Fruit fly (Drosophila melanogaster) whole organism, embryonic: ENCODE data around the gene DppIII.

ENCODE experiments used
- Atf3 ChIP-seq: fragments of 200-800 bp; sonication (Bioruptor generic); optimal IDR thresholded peaks from 3 replicates; lab custom pipeline; 2016; ENCODE audit warnings: missing biosample characterization, missing genetic modification characterization
- BEAF-32 ChIP-seq: fragments of 200-800 bp; sonication (Bioruptor generic); optimal IDR thresholded peaks from 3 replicates; lab custom pipeline; 2017; ENCODE audit warnings: missing biosample characterization, missing genetic modification characterization, mild to moderate bottlenecking, moderate library complexity, missing genetic modification reagents
- CG10267 ChIP-seq: fragments of 200-800 bp; sonication (Bioruptor generic); optimal IDR thresholded peaks from 2 replicates; lab custom pipeline; 2018; ENCODE audit warnings: missing biosample characterization, mild to moderate bottlenecking, missing genetic modification characterization, moderate library complexity
- CG13775 ChIP-seq: fragments of 200-800 bp; sonication (Bioruptor generic); optimal IDR thresholded peaks from 3 replicates; lab custom pipeline; 2017; ENCODE audit warnings: missing biosample characterization, mild to moderate bottlenecking, missing genetic modification characterization
- CG14050 ChIP-seq: fragments of 200-800 bp; sonication (Bioruptor generic); IDR thresholded peaks from 3 replicates; pipeline ENCODE4 v1.3.6; 2022; ENCODE audit warnings: missing biosample characterization, missing genetic modification characterization
- CG14710 ChIP-seq: fragments of 200-800 bp; sonication (Bioruptor generic); optimal IDR thresholded peaks from 3 replicates; lab custom pipeline; 2019; ENCODE audit warnings: missing biosample characterization, mild to moderate bottlenecking, missing genetic modification characterization, moderate library complexity
- CG14860 ChIP-seq: fragments of 200-800 bp; sonication (Bioruptor generic); IDR thresholded peaks from 3 replicates; pipeline ENCODE4 v1.3.6; 2022; ENCODE audit warnings: missing biosample characterization, missing genetic modification characterization; ENCODE audit not compliant: partially characterized antibody
- CG17186 ChIP-seq: fragments of 200-800 bp; sonication (Bioruptor generic); optimal IDR thresholded peaks from 3 replicates; lab custom pipeline; 2017; ENCODE audit warnings: missing biosample characterization, missing genetic modification reagents, missing genetic modification characterization
- CG17829 ChIP-seq: fragments of 200-800 bp; optimal IDR thresholded peaks from 2 replicates; lab custom pipeline; 2019; ENCODE audit warnings: missing biosample characterization, mild to moderate bottlenecking, missing genetic modification characterization, moderate library complexity
- CG18476 ChIP-seq: fragments of 200-800 bp; sonication (Bioruptor generic); optimal IDR thresholded peaks from 2 replicates; lab custom pipeline; 2016; ENCODE audit warnings: missing biosample characterization, mild to moderate bottlenecking, missing genetic modification characterization
- CG2116 ChIP-seq: fragments of 200-800 bp; sonication (Bioruptor generic); optimal IDR thresholded peaks from 3 replicates; lab custom pipeline; 2018; ENCODE audit warnings: missing biosample characterization, mild to moderate bottlenecking, missing genetic modification characterization
- CG2129 ChIP-seq: fragments of 200-800 bp; sonication (Bioruptor generic); IDR thresholded peaks from 2 replicates; pipeline ENCODE4 v1.3.6; 2022; ENCODE audit warnings: missing biosample characterization, missing genetic modification characterization; ENCODE audit not compliant: partially characterized antibody
- CG2202 ChIP-seq: fragments of 200-800 bp; sonication (Bioruptor generic); optimal IDR thresholded peaks from 2 replicates; lab custom pipeline; 2018; ENCODE audit warnings: missing biosample characterization, mild to moderate bottlenecking, missing genetic modification characterization
- CG2712 ChIP-seq: fragments of 200-800 bp; optimal IDR thresholded peaks from 3 replicates; lab custom pipeline; 2019; ENCODE audit warnings: missing biosample characterization, mild to moderate bottlenecking, missing genetic modification characterization, moderate library complexity
- CG31441 ChIP-seq: fragments of 200-800 bp; sonication (Bioruptor generic); IDR thresholded peaks from 2 replicates; pipeline ENCODE4 v1.3.6; 2022; ENCODE audit warnings: missing biosample characterization, missing genetic modification characterization
- CG32772 ChIP-seq: fragments of 200-800 bp; sonication (Bioruptor generic); IDR thresholded peaks from 2 replicates; pipeline ENCODE4 v1.3.6; 2022; ENCODE audit warnings: missing biosample characterization, missing genetic modification characterization
- CG6689 ChIP-seq: fragments of 200-800 bp; sonication (Bioruptor generic); IDR thresholded peaks from 2 replicates; pipeline ENCODE4 v1.3.6; 2022; ENCODE audit warnings: missing biosample characterization, missing genetic modification characterization
- CG6813 ChIP-seq: fragments of 200-800 bp; sonication (Bioruptor generic); optimal IDR thresholded peaks from 2 replicates; lab custom pipeline; 2017; ENCODE audit warnings: missing biosample characterization, missing genetic modification characterization, mild to moderate bottlenecking, moderate library complexity, missing genetic modification reagents
- CG6854 ChIP-seq: fragments of 200-800 bp; sonication (Bioruptor generic); optimal IDR thresholded peaks from 3 replicates; lab custom pipeline; 2017; ENCODE audit warnings: missing biosample characterization, mild to moderate bottlenecking, missing genetic modification characterization
- CG9797 ChIP-seq: fragments of 200-800 bp; sonication (Bioruptor generic); optimal IDR thresholded peaks from 3 replicates; lab custom pipeline; 2018; ENCODE audit warnings: missing biosample characterization, mild to moderate bottlenecking, missing genetic modification characterization
- Doc3 ChIP-seq: fragments of 200-800 bp; sonication (Bioruptor generic); IDR thresholded peaks from 3 replicates; pipeline ENCODE4 v1.3.6; 2022; ENCODE audit warnings: missing biosample characterization, missing genetic modification characterization; ENCODE audit not compliant: partially characterized antibody
- Ets97D ChIP-seq: fragments of 200-800 bp; sonication (Bioruptor generic); optimal IDR thresholded peaks from 3 replicates; lab custom pipeline; 2016; ENCODE audit warnings: missing biosample characterization, missing genetic modification characterization
- Fer2 ChIP-seq: fragments of 200-800 bp; sonication (Bioruptor generic); optimal IDR thresholded peaks from 2 replicates; lab custom pipeline; 2018; ENCODE audit warnings: missing biosample characterization, mild to moderate bottlenecking, missing genetic modification characterization, moderate library complexity
- MBD-R2 ChIP-seq: fragments of 200-800 bp; sonication (Bioruptor generic); IDR thresholded peaks from 2 replicates; pipeline ENCODE4 v1.3.6; 2022; ENCODE audit warnings: missing biosample characterization, missing genetic modification characterization
- MESR4 ChIP-seq: fragments of 200-800 bp; sonication (Bioruptor generic); optimal IDR thresholded peaks from 2 replicates; lab custom pipeline; 2018; ENCODE audit warnings: missing biosample characterization, mild to moderate bottlenecking, missing genetic modification characterization, moderate library complexity
- Med ChIP-seq: fragments of 200-800 bp; sonication (Bioruptor generic); peaks from one replicate; lab custom pipeline; 2016; ENCODE audit warnings: missing biosample characterization, missing genetic modification characterization, mild to moderate bottlenecking, inconsistent platforms, moderate library complexity
- Myb ChIP-seq: fragments of 200-800 bp; sonication (Bioruptor generic); optimal IDR thresholded peaks from 2 replicates; lab custom pipeline; 2016; ENCODE audit warnings: missing biosample characterization, missing genetic modification characterization
- NC2β ChIP-seq: fragments of 200-800 bp; sonication (Bioruptor generic); optimal IDR thresholded peaks from 2 replicates; lab custom pipeline; 2016; ENCODE audit warnings: missing biosample characterization, missing genetic modification characterization
- Opbp ChIP-seq: fragments of 200-800 bp; sonication (Bioruptor generic); IDR thresholded peaks from 3 replicates; pipeline ENCODE4 v1.3.6; 2022; ENCODE audit warnings: missing biosample characterization, missing genetic modification characterization; ENCODE audit not compliant: partially characterized antibody
- Scr ChIP-seq: fragments of 200-800 bp; sonication (Bioruptor generic); IDR thresholded peaks from 2 replicates; pipeline ENCODE4 v1.3.6; 2022; ENCODE audit warnings: missing biosample characterization, missing genetic modification characterization; ENCODE audit not compliant: partially characterized antibody
- Six4 ChIP-seq: fragments of 200-800 bp; sonication (Bioruptor generic); optimal IDR thresholded peaks from 2 replicates; lab custom pipeline; 2016; ENCODE audit warnings: missing biosample characterization, missing genetic modification characterization
- Sry-δ ChIP-seq: fragments of 200-800 bp; sonication (Bioruptor generic); optimal IDR thresholded peaks from 2 replicates; lab custom pipeline; 2016; ENCODE audit warnings: missing biosample characterization, missing genetic modification characterization
- YL-1 ChIP-seq: fragments of 200-800 bp; sonication (Bioruptor generic); optimal IDR thresholded peaks from 3 replicates; lab custom pipeline; 2017; ENCODE audit warnings: missing biosample characterization, mild to moderate bottlenecking, missing genetic modification characterization
- bbx ChIP-seq: fragments of 200-800 bp; sonication (Bioruptor generic); IDR thresholded peaks from 2 replicates; pipeline ENCODE4 v1.3.6; 2022; ENCODE audit warnings: missing biosample characterization, missing genetic modification characterization; ENCODE audit not compliant: partially characterized antibody
- chinmo ChIP-seq: fragments of 200-800 bp; sonication (Bioruptor generic); IDR thresholded peaks from 4 replicates; pipeline ENCODE4 v1.3.6; 2022; ENCODE audit warnings: missing biosample characterization, missing genetic modification characterization; ENCODE audit not compliant: partially characterized antibody
- dm ChIP-seq: fragments of 200-800 bp; sonication (Bioruptor generic); optimal IDR thresholded peaks from 3 replicates; lab custom pipeline; 2016; ENCODE audit warnings: missing biosample characterization, missing genetic modification characterization
- emc ChIP-seq: fragments of 200-800 bp; sonication (Bioruptor generic); optimal IDR thresholded peaks from 2 replicates; lab custom pipeline; 2016; ENCODE audit warnings: missing biosample characterization, missing genetic modification characterization
- hbn ChIP-seq: fragments of 200-800 bp; sonication (Bioruptor generic); IDR thresholded peaks from 2 replicates; pipeline ENCODE4 v1.3.6; 2022; ENCODE audit warnings: missing biosample characterization, missing genetic modification characterization; ENCODE audit not compliant: partially characterized antibody
- lbe ChIP-seq: fragments of 200-800 bp; sonication (Bioruptor generic); optimal IDR thresholded peaks from 2 replicates; lab custom pipeline; 2016; ENCODE audit warnings: missing biosample characterization, mild to moderate bottlenecking, missing genetic modification characterization
- lov ChIP-seq, 2 experiments: fragments of 200-800 bp in 1 of 2; fragments of >200 bp in 1 of 2; sonication (Bioruptor generic) in 1 of 2; IDR thresholded peaks in 1 of 2; optimal IDR thresholded peaks in 1 of 2; 2 replicates in 1 of 2; 3 replicates in 1 of 2; pipeline versions ENCODE4 v1.3.6 to Lab custom; 2017 to 2022; ENCODE audit warnings: missing biosample characterization in 1 of 2, missing genetic modification characterization in 1 of 2
- nerfin-2 ChIP-seq: fragments of 200-800 bp; sonication (Bioruptor generic); IDR thresholded peaks from 2 replicates; pipeline ENCODE4 v1.3.6; 2022; ENCODE audit warnings: missing biosample characterization, missing genetic modification characterization; ENCODE audit not compliant: partially characterized antibody
- pan ChIP-seq, 4 experiments: fragments of >200 bp in 3 of 4; fragments of 200-800 bp in 1 of 4; sonication (Bioruptor generic) in 1 of 4; optimal IDR thresholded peaks in 3 of 4; IDR thresholded peaks in 1 of 4; 2 replicates each; pipeline versions ENCODE4 v1.3.6 to Lab custom; 2017 to 2022; ENCODE audit warnings: missing biosample characterization in 2 of 4, missing genetic modification characterization in 2 of 4, mixed read lengths in 1 of 4
- sna ChIP-seq: fragments of 200-800 bp; sonication (Bioruptor generic); IDR thresholded peaks from 2 replicates; pipeline ENCODE4 v1.3.6; 2022; ENCODE audit warnings: missing biosample characterization, missing genetic modification characterization; ENCODE audit not compliant: partially characterized antibody
- tll ChIP-seq, 2 experiments: fragments of 200-800 bp in 1 of 2; fragments of >200 bp in 1 of 2; sonication (Bioruptor generic) in 1 of 2; optimal IDR thresholded peaks; 2 replicates each; lab custom pipeline; 2017 to 2019; ENCODE audit warnings: missing biosample characterization in 2 of 2, missing genetic modification characterization in 2 of 2, mild to moderate bottlenecking in 1 of 2, moderate library complexity in 1 of 2
- trem ChIP-seq: fragments of 200-800 bp; optimal IDR thresholded peaks from 3 replicates; lab custom pipeline; 2019; ENCODE audit warnings: missing biosample characterization, mild to moderate bottlenecking, missing genetic modification characterization, moderate library complexity
- unc-4 ChIP-seq: fragments of 200-800 bp; sonication (Bioruptor generic); IDR thresholded peaks from 2 replicates; pipeline ENCODE4 v1.3.6; 2022; ENCODE audit warnings: missing biosample characterization, missing genetic modification characterization; ENCODE audit not compliant: partially characterized antibody
- vnd ChIP-seq: fragments of 200-800 bp; sonication (Bioruptor generic); IDR thresholded peaks from 3 replicates; pipeline ENCODE4 v1.3.6; 2022; ENCODE audit warnings: missing biosample characterization, missing genetic modification characterization; ENCODE audit not compliant: partially characterized antibody

DppIII gene

dm6 chr3R:8313038-8313437 lies 31.2 kb upstream of the DppIII start, which contains the start of gene CG7483 (continued):
- TF ChIP-seq lbe (peak; percentile 34), CG2712 (tag; lab: Kevin White, UChicago) (peak; percentile 22), Ets97D (peak; percentile 20), BEAF-32 (GFP tag; lab: Kevin White, UChicago) (peak; percentile 80), Doc3 (GFP tag; lab: Robert Waterston, UW) (peak; percentile 77), CG13775 (GFP tag; lab: Kevin White, UChicago) (no peak), Myb (peak; percentile 4), CG9797 (GFP tag; lab: Kevin White, UChicago) (peak; percentile 54), nerfin-2 (GFP tag; lab: Robert Waterston, UW) (peak; percentile 79), CG31441 (GFP tag; lab: Robert Waterston, UW) (0 out of 2 replicates have a peak, but pooled peaks have one; percentile 18), CG18476 (GFP tag; lab: Kevin White, UChicago) (no peak), MBD-R2 (peak; percentile 62), CG14710 (tag; lab: Kevin White, UChicago) (peak; percentile 55), Scr (GFP tag; lab: Robert Waterston, UW) (peak; percentile 81), CG10267 (tag; lab: Kevin White, UChicago) (peak; percentile 48), CG17829 (tag; lab: Kevin White, UChicago) (peak; percentile 36), bbx (peak; percentile 84), Atf3 (GFP tag; lab: Kevin White, UChicago) (no peak), Sry-δ (GFP tag; lab: Kevin White, UChicago) (peak; percentile 87), emc (GFP tag; lab: Kevin White, UChicago) (no peak), vnd (GFP tag; lab: Robert Waterston, UW) (peak; percentile 75), NC2β (GFP tag; lab: Kevin White, UChicago) (no peak), chinmo (GFP tag; lab: Robert Waterston, UW) (peak; percentile 77; the same call in 3 of the 4 replicates), MESR4 (GFP tag; lab: Kevin White, UChicago) (peak; percentile 93), Six4 (GFP tag; lab: Kevin White, UChicago) (no peak), CG2202 (tag; lab: Kevin White, UChicago) (no peak), CG17186 (GFP tag; lab: Kevin White, UChicago) (no peak), sna (peak; percentile 78), lov (optimal IDR thresholded peaks at IDR 0.05; lab: Kevin White, UChicago) (no peak), lov (GFP tag; IDR thresholded peaks at IDR 0.05; lab: Robert Waterston, UW) (no peak), CG2129 (peak; percentile 66), CG14860 (peak; percentile 74; the same call in 2 of the 3 replicates), CG14050 (GFP tag; lab: Robert Waterston, UW) (no peak), CG32772 (GFP tag; lab: Robert Waterston, UW) (no peak), CG6854 (no peak), Fer2 (no peak), Opbp (peak; percentile 82; the same call in 2 of the 3 replicates), dm (GFP tag; lab: Kevin White, UChicago) (no peak), unc-4 (peak; percentile 88), Med (GFP tag; lab: Kevin White, UChicago) (peak; percentile 64), CG6689 (no peak), hbn (GFP tag; lab: Robert Waterston, UW) (peak; percentile 87), YL-1 (GFP tag; lab: Kevin White, UChicago) (peak; percentile 75), pan (optimal IDR thresholded peaks at IDR 0.05; lab: Kevin White, UChicago) (no peak), pan (GFP tag; optimal IDR thresholded peaks at IDR 0.05 in 1 of 2, IDR thresholded peaks at IDR 0.05 in 1 of 2) (peak in 1 of 2 experiments; percentile 5), CG2116 (GFP tag; lab: Kevin White, UChicago) (peak; percentile 70), trem (tag; lab: Kevin White, UChicago) (peak; percentile 58), tll (GFP tag; optimal IDR thresholded peaks at IDR 0.05; lab: Kevin White, UChicago) (peak in 1 of 2 experiments; percentile 18), CG6813 (GFP tag; lab: Kevin White, UChicago) (no peak)
